Fruit fly (Drosophila melanogaster) whole organism, embryonic: Measurements from ENCODE around the gene Trl.

ENCODE experiments used
- CG10565 ChIP-seq: fragments of 200-800 bp; sonication (Bioruptor generic); optimal IDR thresholded peaks from 3 replicates; lab custom pipeline; 2016; ENCODE audit warnings: missing biosample characterization, mild to moderate bottlenecking, missing genetic modification characterization
- CG12744 ChIP-seq: fragments of 200-800 bp; sonication (Bioruptor generic); optimal IDR thresholded peaks from 2 replicates; lab custom pipeline; 2016; ENCODE audit warnings: missing biosample characterization, missing genetic modification characterization
- gcm ChIP-seq: fragments of 200-800 bp; sonication (Bioruptor generic); optimal IDR thresholded peaks from 2 replicates; lab custom pipeline; 2019; ENCODE audit warnings: missing biosample characterization, mild to moderate bottlenecking, missing genetic modification characterization, moderate library complexity
- pnt ChIP-seq: fragments of 200-800 bp; sonication (Bioruptor generic); optimal IDR thresholded peaks from 3 replicates; lab custom pipeline; 2016; ENCODE audit warnings: missing biosample characterization, missing genetic modification characterization

DNA sequence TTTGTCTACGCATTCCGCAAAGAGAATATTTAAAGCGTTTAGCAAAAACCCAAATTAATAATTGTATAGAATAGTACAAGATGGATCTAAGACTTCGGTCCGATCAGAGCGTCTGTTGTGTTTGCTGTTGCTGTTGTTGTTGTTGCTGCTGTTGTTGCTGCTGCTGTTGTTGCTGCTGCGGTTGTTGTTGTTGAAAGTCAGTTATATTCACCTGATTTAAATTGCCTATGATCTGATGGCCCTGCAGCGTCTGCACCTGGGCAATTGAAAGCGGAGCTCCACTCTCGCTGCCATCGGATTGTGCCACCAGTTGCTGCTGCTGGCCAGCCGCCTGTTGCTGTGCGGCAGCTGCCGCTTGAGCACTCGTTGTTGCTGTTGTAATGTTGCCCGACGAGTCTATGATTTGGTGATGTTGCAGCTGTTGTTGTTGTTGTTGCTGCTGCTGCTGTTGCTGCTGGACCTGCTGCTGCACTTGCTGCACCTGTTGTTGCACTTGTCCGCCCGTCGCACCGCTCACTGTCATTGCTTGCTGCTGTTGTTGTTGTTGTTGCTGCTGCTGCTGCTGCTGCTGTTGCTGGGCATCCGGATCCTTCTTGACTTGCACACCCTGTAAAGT, 9.7 kb downstream of the Trl start:
- no peak for TF ChIP-seq pnt
- TF ChIP-seq CG12744 (GFP tag; lab: Kevin White, UChicago): no peak
- TF ChIP-seq gcm (GFP tag; lab: Kevin White, UChicago): no peak
- no peak for TF ChIP-seq CG10565 (GFP tag; lab: Kevin White, UChicago)
